Fruit fly (Drosophila melanogaster) whole organism, pupa: ENCODE results near the gene P5CS.

ENCODE experiments used
- CG10348 ChIP-seq: fragments of 200-800 bp; sonication (Bioruptor generic); IDR thresholded peaks from 2 replicates; pipeline ENCODE4 v1.3.6; 2022; ENCODE audit warnings: missing biosample characterization, missing genetic modification characterization
- CG12605 ChIP-seq: fragments of 200-800 bp; sonication (Bioruptor generic); IDR thresholded peaks from 2 replicates; pipeline ENCODE4 v1.3.6; 2022; ENCODE audit warnings: missing biosample characterization, missing genetic modification characterization
- CG13204 ChIP-seq: fragments of 200-800 bp; sonication (Bioruptor generic); optimal IDR thresholded peaks from 2 replicates; lab custom pipeline; 2018; ENCODE audit warnings: missing biosample characterization, mild to moderate bottlenecking, missing genetic modification characterization, moderate library complexity
- CG14655 ChIP-seq: fragments of 200-800 bp; sonication (Bioruptor generic); optimal IDR thresholded peaks from 3 replicates; lab custom pipeline; 2017; ENCODE audit warnings: mild to moderate bottlenecking, missing biosample characterization, missing genetic modification reagents, missing genetic modification characterization
- CG15710 ChIP-seq: fragments of 200-800 bp; sonication (Bioruptor generic); optimal IDR thresholded peaks from 2 replicates; lab custom pipeline; 2018; ENCODE audit warnings: missing biosample characterization, mild to moderate bottlenecking, missing genetic modification characterization, moderate library complexity
- CG17806 ChIP-seq: fragments of 200-800 bp; sonication (Bioruptor generic); optimal IDR thresholded peaks from 2 replicates; lab custom pipeline; 2018; ENCODE audit warnings: missing biosample characterization, mild to moderate bottlenecking, missing genetic modification characterization, moderate library complexity
- CG32121 ChIP-seq: fragments of 200-800 bp; sonication (Bioruptor generic); IDR thresholded peaks from 2 replicates; pipeline ENCODE4 v1.3.6; 2022; ENCODE audit warnings: missing biosample characterization, missing genetic modification characterization
- CG34367 ChIP-seq: fragments of 200-800 bp; sonication (Bioruptor generic); optimal IDR thresholded peaks from 2 replicates; lab custom pipeline; 2018; ENCODE audit warnings: missing biosample characterization, mild to moderate bottlenecking, missing genetic modification characterization
- CG4496 ChIP-seq: fragments of 200-800 bp; sonication (Bioruptor generic); IDR thresholded peaks from 3 replicates; pipeline ENCODE4 v1.3.6; 2022; ENCODE audit warnings: missing biosample characterization, missing genetic modification characterization
- CG8159 ChIP-seq: fragments of 200-800 bp; sonication (Bioruptor generic); optimal IDR thresholded peaks from 3 replicates; lab custom pipeline; 2018; ENCODE audit warnings: missing biosample characterization, mild to moderate bottlenecking, missing genetic modification characterization, moderate library complexity
- CG8301 ChIP-seq: fragments of 200-800 bp; sonication (Bioruptor generic); optimal IDR thresholded peaks from 2 replicates; lab custom pipeline; 2018; ENCODE audit warnings: missing biosample characterization, mild to moderate bottlenecking, missing genetic modification characterization
- CG9948 ChIP-seq: fragments of 200-800 bp; sonication (Bioruptor generic); optimal IDR thresholded peaks from 2 replicates; lab custom pipeline; 2018; ENCODE audit warnings: missing biosample characterization, mild to moderate bottlenecking, missing genetic modification characterization, moderate library complexity
- D1 ChIP-seq: fragments of 200-800 bp; sonication (Bioruptor generic); optimal IDR thresholded peaks from 2 replicates; lab custom pipeline; 2018; ENCODE audit warnings: missing biosample characterization, mild to moderate bottlenecking, missing genetic modification characterization, moderate library complexity
- EcR ChIP-seq: fragments of 200-800 bp; sonication (Bioruptor generic); optimal IDR thresholded peaks from 3 replicates; lab custom pipeline; 2019; ENCODE audit warnings: missing biosample characterization, missing genetic modification characterization, mild to moderate bottlenecking, moderate library complexity, missing genetic modification reagents
- Ets98B ChIP-seq: fragments of 200-800 bp; sonication (Bioruptor generic); IDR thresholded peaks from 2 replicates; pipeline ENCODE4 v1.3.6; 2022; ENCODE audit warnings: missing biosample characterization, missing genetic modification characterization
- Pif1A ChIP-seq: fragments of 200-800 bp; sonication (Bioruptor generic); optimal IDR thresholded peaks from 3 replicates; lab custom pipeline; 2016; ENCODE audit warnings: missing biosample characterization, missing genetic modification characterization
- Pif1B ChIP-seq: fragments of 200-800 bp; sonication (Bioruptor generic); optimal IDR thresholded peaks from 3 replicates; lab custom pipeline; 2016; ENCODE audit warnings: missing biosample characterization, missing genetic modification characterization
- Snoo ChIP-seq: fragments of 200-800 bp; sonication (Bioruptor generic); optimal IDR thresholded peaks from 3 replicates; lab custom pipeline; 2017; ENCODE audit warnings: missing biosample characterization, mild to moderate bottlenecking, missing genetic modification characterization, inconsistent platforms
- fd96Ca ChIP-seq: fragments of 200-800 bp; sonication (Bioruptor generic); IDR thresholded peaks from 3 replicates; pipeline ENCODE4 v1.3.6; 2022; ENCODE audit warnings: missing biosample characterization, missing genetic modification characterization
- gl ChIP-seq: fragments of 200-800 bp; sonication (Bioruptor generic); optimal IDR thresholded peaks from 2 replicates; lab custom pipeline; 2018; ENCODE audit warnings: missing biosample characterization, mild to moderate bottlenecking, missing genetic modification characterization
- rn ChIP-seq: fragments of 200-800 bp; sonication (Bioruptor generic); IDR thresholded peaks from 2 replicates; pipeline ENCODE4 v1.3.6; 2022; ENCODE audit warnings: missing biosample characterization, missing genetic modification characterization

P5CS gene

DNA sequence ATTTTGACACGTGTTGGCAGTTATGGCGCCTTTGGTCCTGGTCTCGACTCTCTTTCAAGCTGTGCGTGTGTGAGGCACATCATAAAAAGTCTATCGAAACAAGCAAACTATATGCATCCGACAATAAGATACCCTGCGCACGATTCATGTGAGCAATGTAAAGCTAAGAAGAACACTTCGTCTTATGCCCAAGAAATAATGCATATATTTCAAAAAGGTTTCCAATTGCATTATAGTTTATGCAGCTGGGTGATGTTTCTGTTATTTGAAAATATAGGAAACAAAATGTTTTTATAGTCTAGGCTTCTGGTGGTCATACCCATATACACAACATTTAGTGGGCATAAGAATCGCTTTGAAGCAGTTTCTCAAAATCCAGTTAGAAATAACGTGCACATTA lies 1.8 kb downstream of the P5CS start:
- TF ChIP-seq CG8301 = no peak
- TF ChIP-seq rn (GFP tag; lab: Robert Waterston, UW) = no peak
- TF ChIP-seq Pif1A (GFP tag; lab: Kevin White, UChicago) = no peak
- no peak for TF ChIP-seq Pif1B (GFP tag; lab: Kevin White, UChicago)
- no peak for TF ChIP-seq CG12605 (GFP tag; lab: Robert Waterston, UW)
- no peak for TF ChIP-seq CG34367 (tag; lab: Kevin White, UChicago)
- no peak for TF ChIP-seq CG32121 (GFP tag; lab: Robert Waterston, UW)
- TF ChIP-seq CG8159 (tag; lab: Kevin White, UChicago) = no peak
- no peak for TF ChIP-seq gl (tag; lab: Kevin White, UChicago)
- TF ChIP-seq EcR (GFP tag; lab: Kevin White, UChicago) = no peak
- no peak for TF ChIP-seq fd96Ca
- no peak for TF ChIP-seq Ets98B (GFP tag; lab: Robert Waterston, UW)
- no peak for TF ChIP-seq CG17806 (tag; lab: Kevin White, UChicago)
- TF ChIP-seq CG14655 (GFP tag; lab: Kevin White, UChicago) = no peak
- TF ChIP-seq CG13204 (GFP tag; lab: Kevin White, UChicago) = no peak
- TF ChIP-seq Snoo (tag; lab: Kevin White, UChicago) = no peak

DNA sequence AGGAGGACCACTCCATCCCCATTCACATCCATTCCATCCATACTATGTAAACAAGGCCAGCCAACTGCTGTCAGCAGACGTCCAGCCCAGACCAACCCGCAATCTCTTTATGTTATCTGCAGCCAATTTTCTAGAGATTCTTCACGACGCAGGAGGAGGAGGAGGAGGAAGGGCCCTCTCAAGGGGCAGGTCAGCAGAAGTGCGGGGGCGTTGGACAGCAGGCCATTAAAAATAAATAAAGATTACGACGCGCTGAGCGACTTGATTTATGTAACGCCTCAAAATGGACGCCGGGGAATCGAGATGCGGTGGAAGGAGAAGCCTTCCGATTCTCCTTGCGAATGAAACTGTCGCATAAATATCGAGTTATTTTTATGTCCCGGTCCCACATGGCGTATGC lies 8.0 kb downstream of the P5CS start:
- no peak for TF ChIP-seq Pif1B (GFP tag; lab: Kevin White, UChicago)
- TF ChIP-seq CG13204 (GFP tag; lab: Kevin White, UChicago) = peak; percentile 37

DNA sequence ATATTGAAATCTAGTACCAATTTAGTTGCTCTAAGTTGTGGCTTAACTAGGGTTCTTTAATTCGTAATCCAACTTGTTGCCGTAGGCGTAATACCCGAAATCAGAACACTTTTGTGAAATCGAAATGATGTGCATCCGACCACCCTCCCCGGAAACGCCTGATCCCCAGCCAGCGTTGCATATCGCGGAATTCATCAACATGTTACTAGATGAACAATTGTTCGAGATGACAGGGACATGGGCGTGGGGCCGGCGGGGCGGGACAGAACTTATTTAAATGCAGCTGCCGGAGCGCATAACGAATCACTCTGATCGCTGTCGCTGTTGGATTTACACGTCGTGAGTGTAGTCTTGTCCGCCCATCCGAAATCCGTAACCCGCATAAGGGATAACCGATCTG lies 13.1 kb downstream of the P5CS start, which contains the start of gene Act79B:
Gene Act79B (plus strand): TSS at position 301 of the 400 bp plus-strand sequence.
- TF ChIP-seq CG32121 (GFP tag; lab: Robert Waterston, UW) (no peak), D1 (tag; lab: Kevin White, UChicago) (no peak), EcR (GFP tag; lab: Kevin White, UChicago) (no peak), CG8159 (tag; lab: Kevin White, UChicago) (no peak), Pif1B (GFP tag; lab: Kevin White, UChicago) (no peak), rn (GFP tag; lab: Robert Waterston, UW) (no peak), CG4496 (no peak), CG12605 (GFP tag; lab: Robert Waterston, UW) (no peak), CG34367 (tag; lab: Kevin White, UChicago) (no peak), CG9948 (tag; lab: Kevin White, UChicago) (no peak), CG17806 (tag; lab: Kevin White, UChicago) (no peak), Snoo (tag; lab: Kevin White, UChicago) (no peak), Ets98B (GFP tag; lab: Robert Waterston, UW) (no peak), CG14655 (GFP tag; lab: Kevin White, UChicago) (no peak), CG15710 (tag; lab: Kevin White, UChicago) (no peak), CG10348 (no peak), Pif1A (GFP tag; lab: Kevin White, UChicago) (no peak)

DNA sequence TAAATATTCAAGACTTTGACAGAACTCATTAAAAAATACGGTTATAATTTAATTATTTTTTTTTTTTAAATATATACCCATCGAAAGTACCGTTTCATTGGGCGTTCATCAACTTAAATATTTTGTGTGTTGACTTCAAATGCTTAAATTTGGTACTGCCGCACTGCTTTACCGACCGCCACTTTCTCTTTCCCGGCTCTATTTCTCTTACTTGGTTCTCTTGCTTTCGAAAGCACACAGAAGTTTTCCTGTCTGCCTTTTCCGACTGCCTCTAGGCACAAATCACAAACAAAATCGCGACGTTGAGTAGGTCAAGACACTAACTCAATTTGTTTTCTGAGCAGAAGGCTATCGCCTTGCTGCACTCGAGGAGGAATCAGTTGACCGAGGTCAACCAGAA lies 22.2 kb downstream of the P5CS start:
- TF ChIP-seq Ets98B (GFP tag; lab: Robert Waterston, UW) (no peak), EcR (GFP tag; lab: Kevin White, UChicago) (no peak), CG32121 (GFP tag; lab: Robert Waterston, UW) (no peak), rn (GFP tag; lab: Robert Waterston, UW) (no peak), Snoo (tag; lab: Kevin White, UChicago) (no peak)

DNA sequence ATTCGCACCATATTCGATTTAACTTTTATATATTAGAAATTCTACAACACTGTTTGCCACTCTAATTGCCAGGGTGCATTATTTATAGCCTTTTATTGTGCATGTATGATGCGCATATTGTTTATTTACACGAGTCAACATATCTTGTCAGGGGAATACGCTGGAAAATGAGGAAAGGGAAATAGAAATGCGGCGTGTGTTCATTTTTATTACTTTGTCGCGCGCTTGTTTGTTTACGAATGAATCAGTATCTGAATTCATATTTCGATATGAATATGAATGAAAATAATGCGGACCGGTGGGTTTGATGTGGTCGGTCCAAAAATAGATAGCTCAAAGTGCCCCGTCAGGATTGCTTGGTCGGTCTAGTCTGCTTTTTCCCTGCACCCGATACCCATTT lies 34.3 kb downstream of the P5CS start:
- TF ChIP-seq Pif1B (GFP tag; lab: Kevin White, UChicago) (no peak), CG17806 (tag; lab: Kevin White, UChicago) (no peak), CG10348 (no peak), CG14655 (GFP tag; lab: Kevin White, UChicago) (no peak), CG15710 (tag; lab: Kevin White, UChicago) (no peak), Snoo (tag; lab: Kevin White, UChicago) (no peak), CG8159 (tag; lab: Kevin White, UChicago) (no peak), gl (tag; lab: Kevin White, UChicago) (no peak), CG4496 (no peak), CG12605 (GFP tag; lab: Robert Waterston, UW) (no peak), EcR (GFP tag; lab: Kevin White, UChicago) (no peak), CG9948 (tag; lab: Kevin White, UChicago) (no peak), CG34367 (tag; lab: Kevin White, UChicago) (no peak)

DNA sequence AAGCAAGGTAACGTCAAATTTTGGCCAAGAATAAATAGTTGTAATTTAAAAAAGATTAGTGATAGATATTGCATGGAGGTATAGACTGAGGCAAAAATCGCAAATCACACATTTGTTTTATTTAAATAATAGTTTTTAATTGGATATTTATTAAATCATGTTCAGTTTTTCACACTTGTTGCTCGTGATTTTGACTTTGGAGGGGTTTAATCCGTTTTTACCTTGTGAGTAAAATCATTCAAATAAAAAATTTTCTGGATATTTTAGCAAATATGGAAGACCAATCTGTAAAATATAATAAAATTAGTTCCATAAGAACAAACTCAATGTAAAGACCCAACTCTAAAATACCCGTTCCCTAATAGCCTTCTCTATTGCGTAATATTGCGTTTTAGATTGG lies 56.4 kb downstream of the P5CS start, which contains the start of gene CG7140:
Gene CG7140 (minus strand): TSS at position 101 of the 400 bp plus-strand sequence.
- TF ChIP-seq CG12605 (GFP tag; lab: Robert Waterston, UW) (no peak), CG4496 (no peak), rn (GFP tag; lab: Robert Waterston, UW) (no peak), CG32121 (GFP tag; lab: Robert Waterston, UW) (no peak), D1 (tag; lab: Kevin White, UChicago) (no peak), Ets98B (GFP tag; lab: Robert Waterston, UW) (no peak), Snoo (tag; lab: Kevin White, UChicago) (no peak), CG15710 (tag; lab: Kevin White, UChicago) (no peak), EcR (GFP tag; lab: Kevin White, UChicago) (no peak), CG14655 (GFP tag; lab: Kevin White, UChicago) (no peak), CG8159 (tag; lab: Kevin White, UChicago) (no peak), CG34367 (tag; lab: Kevin White, UChicago) (no peak)
